Worm (Caenorhabditis elegans): Measurements from ENCODE around the gene ssp-34.

Gene ssp-34

DNA sequence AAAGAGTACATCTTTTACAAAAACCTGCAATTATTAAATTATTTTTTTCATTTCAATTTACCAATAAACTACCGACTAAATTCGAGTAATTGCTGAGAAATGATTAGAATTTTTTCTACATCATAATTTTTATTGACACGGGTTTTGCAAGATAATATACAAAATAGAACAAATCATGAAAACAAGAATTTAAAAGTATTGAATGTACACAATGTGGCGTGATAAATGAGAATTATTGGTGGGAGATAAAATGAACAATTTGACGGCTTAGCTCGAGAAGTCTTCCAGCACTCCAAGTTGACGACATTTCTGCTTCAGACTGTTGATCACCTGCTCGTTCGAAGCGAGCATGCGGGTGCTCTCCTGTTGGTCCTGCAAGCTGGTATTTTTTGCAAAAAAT lies 43.2 kb downstream of the ssp-34 start, which contains the start of gene R102.4:
TSS of gene R102.4 (minus strand) at position 101 of the 400 bp plus-strand sequence.
- TF ChIP-seq klf-2 (GFP tag; conservative IDR thresholded peaks at IDR 0.05) (no peak), ref-1 (GFP tag; conservative IDR thresholded peaks at IDR 0.05) (no peak), cog-1 (tag; optimal IDR thresholded peaks at IDR 0.05) (no peak), flt-1 (GFP tag; IDR thresholded peaks at IDR 0.05) (no peak), T22C8.4 (GFP tag; IDR thresholded peaks at IDR 0.05) (no peak), ztf-23 (GFP tag; IDR thresholded peaks at IDR 0.05) (no peak), tab-1 (GFP tag; IDR thresholded peaks at IDR 0.05) (no peak), ztf-29 (GFP tag; IDR thresholded peaks at IDR 0.05) (no peak), med-1 (GFP tag; optimal IDR thresholded peaks at IDR 0.05; ENCODE audit: insufficient read depth) (no peak)

DNA sequence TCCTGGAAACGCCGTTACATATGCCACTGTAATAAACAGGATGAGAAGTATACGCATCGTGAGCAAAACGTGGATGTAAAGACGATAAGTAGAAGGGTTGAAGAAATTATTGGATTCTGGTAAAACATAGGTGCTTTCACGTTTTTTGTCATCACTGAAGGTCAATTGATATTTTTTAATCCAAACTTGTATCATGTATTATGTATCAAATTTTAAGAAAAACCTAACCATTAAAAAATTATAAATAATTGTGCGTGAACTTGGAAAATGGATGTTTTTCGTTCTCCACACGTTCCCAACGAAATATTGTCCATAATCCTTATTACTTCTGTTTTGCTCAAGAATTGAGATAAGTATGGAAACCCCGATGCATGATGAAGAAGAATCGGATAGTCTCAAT lies 48.3 kb downstream of the ssp-34 start, which contains the start of gene R102.8:
TSS of gene R102.8 (minus strand) at position 101 of the 400 bp plus-strand sequence.
- TF ChIP-seq ref-1 (GFP tag; conservative IDR thresholded peaks at IDR 0.05) (no peak), tab-1 (GFP tag; IDR thresholded peaks at IDR 0.05) (no peak), T22C8.4 (GFP tag; IDR thresholded peaks at IDR 0.05) (no peak), cog-1 (tag; optimal IDR thresholded peaks at IDR 0.05) (no peak), ztf-23 (GFP tag; IDR thresholded peaks at IDR 0.05) (no peak), klf-2 (GFP tag; conservative IDR thresholded peaks at IDR 0.05) (no peak), flt-1 (GFP tag; IDR thresholded peaks at IDR 0.05) (no peak), ztf-29 (GFP tag; IDR thresholded peaks at IDR 0.05) (no peak), med-1 (GFP tag; optimal IDR thresholded peaks at IDR 0.05; ENCODE audit: insufficient read depth) (no peak)

DNA sequence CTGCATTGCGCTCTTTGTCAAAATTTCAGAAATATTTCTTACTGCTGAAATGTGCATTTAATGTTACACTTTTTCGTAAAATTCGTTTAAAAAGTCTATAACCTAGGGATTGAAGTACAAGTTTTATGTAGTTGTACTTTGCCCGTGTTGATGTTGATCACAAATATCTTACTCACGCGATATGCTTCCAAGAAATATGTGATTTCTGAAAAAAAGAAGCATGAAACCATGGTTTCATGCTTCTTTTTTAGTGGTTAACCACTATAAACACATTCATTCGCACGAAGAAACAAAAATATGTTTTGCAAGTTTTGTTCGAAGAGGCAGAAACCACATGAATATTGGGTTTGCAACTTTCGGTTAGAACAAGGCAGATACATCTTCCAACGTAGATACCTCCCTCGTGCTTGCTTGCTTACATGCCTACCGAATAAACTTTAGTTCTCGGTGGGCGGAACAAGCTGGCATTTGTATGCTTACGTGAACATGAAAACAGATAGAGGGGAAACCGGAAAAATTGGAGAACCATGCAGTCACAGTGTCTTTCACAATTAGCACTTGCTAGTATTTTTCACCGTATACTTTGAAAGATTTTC lies 49.3 kb downstream of the ssp-34 start, which contains the start of gene R102.3:
TSS of gene R102.3 (plus strand) at position 546 of the 596 bp plus-strand sequence.
- TF ChIP-seq T22C8.4 (GFP tag; IDR thresholded peaks at IDR 0.05) (no peak), ref-1 (GFP tag; conservative IDR thresholded peaks at IDR 0.05) (no peak), med-1 (GFP tag; optimal IDR thresholded peaks at IDR 0.05; ENCODE audit: insufficient read depth) (no peak), klf-2 (GFP tag; conservative IDR thresholded peaks at IDR 0.05) (no peak), ztf-23 (GFP tag; IDR thresholded peaks at IDR 0.05) (no peak), cog-1 (tag; optimal IDR thresholded peaks at IDR 0.05) (no peak), flt-1 (GFP tag; IDR thresholded peaks at IDR 0.05) (no peak), tab-1 (GFP tag; IDR thresholded peaks at IDR 0.05) (no peak), ztf-29 (GFP tag; IDR thresholded peaks at IDR 0.05) (no peak)

Measured in whole organism, midembryonic.